Fruit fly (Drosophila melanogaster): ENCODE results near the gene Best1.

- TF ChIP-seq CG9139 (GFP tag; optimal IDR thresholded peaks at IDR 0.05) = no peak
- peak; percentile 41 for TF ChIP-seq Eip78C (GFP tag)
- no peak for TF ChIP-seq Sox14 (GFP tag; optimal IDR thresholded peaks at IDR 0.05)
- no peak for TF ChIP-seq esn (GFP tag; optimal IDR thresholded peaks at IDR 0.05)
- TF ChIP-seq ss (GFP tag; optimal IDR thresholded peaks at IDR 0.05) = no peak
- TF ChIP-seq Blimp-1 (GFP tag; optimal IDR thresholded peaks at IDR 0.05) = peak; percentile 78
- TF ChIP-seq CG6854 (GFP tag; optimal IDR thresholded peaks at IDR 0.05) = no peak
- no peak for TF ChIP-seq Eip93F (GFP tag; optimal IDR thresholded peaks at IDR 0.05)
Observed at dm6 chr3R:10149667-10150398, 20.5 kb downstream of the Best1 start.

Data from whole organism, prepupa.